Fruit fly (Drosophila melanogaster): ENCODE data around the gene CG10663.
A peak's percentile ranks its signal among the peaks of the same experiment; 100 is the strongest.

Gene CG10663

DNA sequence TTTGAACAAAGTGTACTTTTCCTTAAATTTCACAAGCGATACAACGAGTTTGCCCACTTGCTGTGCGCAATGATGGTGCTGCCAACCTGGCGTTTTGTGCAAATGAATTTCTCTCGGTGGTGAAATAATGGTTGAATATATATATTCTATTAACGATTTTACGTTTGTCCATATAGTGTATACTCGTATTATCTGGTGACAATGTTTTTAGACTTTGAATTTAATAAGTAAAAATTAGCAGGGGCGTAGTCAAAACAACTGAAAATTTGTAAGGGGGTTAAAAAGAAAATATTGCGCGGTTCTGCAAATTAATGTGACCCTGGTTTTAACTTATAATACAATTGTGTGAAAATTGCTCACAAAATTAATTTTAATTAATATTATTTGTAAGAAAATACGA lies 39.1 kb upstream of the CG10663 start, which contains the start of the genes ver and Gcn5 (continued):
- TF ChIP-seq Met (GFP tag; optimal IDR thresholded peaks at IDR 0.05) (peak; percentile 97), Hr38 (GFP tag; optimal IDR thresholded peaks at IDR 0.05) (peak; percentile 12), fkh (GFP tag; optimal IDR thresholded peaks at IDR 0.05) (peak; percentile 71), Lpt (GFP tag; optimal IDR thresholded peaks at IDR 0.05) (peak; percentile 95), topi (GFP tag; optimal IDR thresholded peaks at IDR 0.05) (peak; percentile 98), Smox (GFP tag; optimal IDR thresholded peaks at IDR 0.05) (peak; percentile 97), acj6 (GFP tag; optimal IDR thresholded peaks at IDR 0.05) (peak; percentile 98), CG9139 (GFP tag; optimal IDR thresholded peaks at IDR 0.05) (peak; percentile 82)

DNA sequence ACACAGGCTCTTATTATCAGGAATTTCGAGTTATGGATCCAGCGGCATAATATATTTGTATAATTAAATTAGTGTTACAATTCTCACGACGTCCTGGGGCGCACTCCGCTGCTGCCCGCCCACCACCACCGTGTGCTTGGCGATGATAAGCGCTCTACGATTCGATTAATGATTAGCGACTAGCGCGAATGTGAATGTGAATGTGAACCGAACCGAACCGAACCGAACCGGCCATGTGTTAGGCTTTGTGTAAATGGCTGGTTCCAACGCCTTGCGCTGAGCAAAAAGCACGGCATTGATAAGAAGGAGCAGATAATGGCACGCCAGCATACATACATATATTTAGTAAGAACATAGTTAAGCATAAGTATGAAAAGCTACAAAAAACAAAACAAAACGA lies 34.5 kb upstream of the CG10663 start:
- TF ChIP-seq CG16779 (tag; optimal IDR thresholded peaks at IDR 0.05) (no peak), svp (GFP tag) (peak; percentile 85), vri (GFP tag; optimal IDR thresholded peaks at IDR 0.05) (peak; percentile 12)

- TF ChIP-seq CG11902 (GFP tag; optimal IDR thresholded peaks at IDR 0.05) (no peak), CG11762 (GFP tag; optimal IDR thresholded peaks at IDR 0.05; ENCODE audit: insufficient read depth) (no peak), CG6854 (GFP tag; optimal IDR thresholded peaks at IDR 0.05) (no peak), svp (GFP tag) (peak; percentile 58)
These were observed 32.8 kb upstream of the CG10663 start for dm6 chr3L:12517443-12518209.

DNA sequence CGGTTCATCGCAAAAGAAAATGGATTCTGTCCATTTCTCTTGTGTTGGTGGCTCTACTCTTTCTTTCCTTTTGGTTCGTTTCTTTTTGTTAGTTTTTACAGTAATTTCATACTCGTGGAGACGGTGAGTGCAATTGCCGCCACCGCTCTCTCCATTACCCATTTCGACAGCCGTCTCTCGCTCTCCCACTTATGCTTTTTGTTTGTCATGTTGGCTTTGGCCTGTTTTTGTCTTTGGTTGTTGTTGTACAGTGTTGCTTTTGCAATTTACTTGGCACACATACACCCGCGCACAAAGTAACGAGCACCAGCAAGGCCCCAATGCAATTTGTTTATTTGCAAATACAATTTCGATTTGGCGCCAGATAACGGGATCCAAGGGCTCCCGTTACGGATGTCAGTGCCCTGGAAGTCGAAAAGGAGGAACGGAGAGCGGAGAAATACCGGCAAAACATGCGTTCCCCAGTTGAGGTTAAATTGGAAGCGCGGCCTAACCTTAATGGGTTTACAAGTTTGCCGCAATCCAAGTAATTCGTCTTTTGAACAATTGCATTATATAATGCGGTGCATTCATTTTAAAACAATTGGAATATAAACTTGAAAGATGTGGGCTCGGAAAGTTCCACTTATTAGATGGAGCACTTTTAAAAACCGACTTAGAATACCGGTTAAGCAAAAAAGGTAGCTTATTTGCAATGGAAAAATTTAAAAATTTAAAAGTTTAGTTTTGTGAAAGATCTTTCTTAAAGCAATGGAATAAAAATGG lies 31.0 kb upstream of the CG10663 start:
- TF ChIP-seq Lpt (GFP tag; optimal IDR thresholded peaks at IDR 0.05), result peak; percentile 83
- no peak for TF ChIP-seq topi (GFP tag; optimal IDR thresholded peaks at IDR 0.05)
- no peak for TF ChIP-seq cyc (GFP tag; optimal IDR thresholded peaks at IDR 0.05)
- peak; percentile 12 for TF ChIP-seq pdm3 (GFP tag; optimal IDR thresholded peaks at IDR 0.05)
- no peak for TF ChIP-seq Eip93F (GFP tag; optimal IDR thresholded peaks at IDR 0.05)
- TF ChIP-seq CG8119 (GFP tag; IDR thresholded peaks at IDR 0.05), result peak; percentile 90
- peak; percentile 84 for TF ChIP-seq CG9139 (GFP tag; optimal IDR thresholded peaks at IDR 0.05)
- no peak for TF ChIP-seq CG4318 (GFP tag; optimal IDR thresholded peaks at IDR 0.05)
- TF ChIP-seq eg (GFP tag; IDR thresholded peaks at IDR 0.05), result peak; percentile 90
- TF ChIP-seq CG6276 (GFP tag; optimal IDR thresholded peaks at IDR 0.05), result peak; percentile 97
- no peak for TF ChIP-seq CG3919 (GFP tag; optimal IDR thresholded peaks at IDR 0.05)
- no peak for TF ChIP-seq OdsH (GFP tag; optimal IDR thresholded peaks at IDR 0.05)
- no peak for TF ChIP-seq CG11902 (GFP tag; optimal IDR thresholded peaks at IDR 0.05)
- TF ChIP-seq CG1621 (tag; optimal IDR thresholded peaks at IDR 0.05), result peak; percentile 64
- peak; percentile 95 for TF ChIP-seq svp (GFP tag)
- peak; percentile 46 for TF ChIP-seq Hr4 (GFP tag; optimal IDR thresholded peaks at IDR 0.05)
- peak; percentile 16 for TF ChIP-seq Sox14 (GFP tag; optimal IDR thresholded peaks at IDR 0.05)
- peak; percentile 30 for TF ChIP-seq Eip75B (GFP tag; optimal IDR thresholded peaks at IDR 0.05)
- TF ChIP-seq CG32006 (GFP tag; optimal IDR thresholded peaks at IDR 0.05), result peak; percentile 56
- no peak for TF ChIP-seq fd85E (GFP tag; optimal IDR thresholded peaks at IDR 0.05)
- TF ChIP-seq CG31627 (GFP tag; optimal IDR thresholded peaks at IDR 0.05), result no peak
- peak; percentile 16 for TF ChIP-seq CG10669 (GFP tag; optimal IDR thresholded peaks at IDR 0.05)
- TF ChIP-seq Ets96B (tag; optimal IDR thresholded peaks at IDR 0.05), result peak; percentile 73
- peak; percentile 29 for TF ChIP-seq CG34406 (GFP tag; optimal IDR thresholded peaks at IDR 0.05)
- TF ChIP-seq CG11294 (GFP tag; IDR thresholded peaks at IDR 0.05), result no peak; the same call in 1 of the 2 replicates
- peak; percentile 83 for TF ChIP-seq dsx (GFP tag; optimal IDR thresholded peaks at IDR 0.05; ENCODE audit: poor library complexity, severe bottlenecking)
- no peak for TF ChIP-seq Met (GFP tag; optimal IDR thresholded peaks at IDR 0.05)
- peak; percentile 54 for TF ChIP-seq net (GFP tag; optimal IDR thresholded peaks at IDR 0.05)
- no peak for TF ChIP-seq CG11762 (GFP tag; optimal IDR thresholded peaks at IDR 0.05; ENCODE audit: insufficient read depth)
- peak; percentile 55 for TF ChIP-seq dac (GFP tag; optimal IDR thresholded peaks at IDR 0.05)
- no peak for TF ChIP-seq Hr38 (GFP tag; optimal IDR thresholded peaks at IDR 0.05)
- TF ChIP-seq salr (GFP tag; optimal IDR thresholded peaks at IDR 0.05), result peak; percentile 15 to 36
- TF ChIP-seq Blimp-1 (GFP tag; optimal IDR thresholded peaks at IDR 0.05), result no peak
- TF ChIP-seq fkh (GFP tag; optimal IDR thresholded peaks at IDR 0.05), result no peak
- no peak for TF ChIP-seq CG7368 (GFP tag; optimal IDR thresholded peaks at IDR 0.05)
- TF ChIP-seq Ets21C (GFP tag; optimal IDR thresholded peaks at IDR 0.05), result no peak
- TF ChIP-seq Sox102F (GFP tag; optimal IDR thresholded peaks at IDR 0.05), result no peak
